Fruit fly (Drosophila melanogaster) whole organism, prepupa: ENCODE data around the gene Sgp.

ENCODE experiments used
- Blimp-1 ChIP-seq: fragments of 200-800 bp; sonication (Bioruptor generic); optimal IDR thresholded peaks from 3 replicates; lab custom pipeline; 2017; ENCODE audit warnings: missing biosample characterization, missing genetic modification characterization, mild to moderate bottlenecking, moderate library complexity, missing genetic modification reagents
- CG10669 ChIP-seq: fragments of 200-800 bp; sonication (Bioruptor generic); optimal IDR thresholded peaks from 3 replicates; lab custom pipeline; 2018; ENCODE audit warnings: missing biosample characterization, mild to moderate bottlenecking, missing genetic modification characterization, moderate library complexity
- CG11762 ChIP-seq: fragments of 200-800 bp; sonication (Bioruptor generic); optimal IDR thresholded peaks from 3 replicates; lab custom pipeline; 2016; ENCODE audit warnings: missing biosample characterization, missing genetic modification characterization; ENCODE audit not compliant: insufficient read depth
- CG15336 ChIP-seq: fragments of 200-800 bp; sonication (Bioruptor generic); IDR thresholded peaks from 2 replicates; pipeline ENCODE4 v1.3.6; 2022; ENCODE audit warnings: missing biosample characterization, missing genetic modification characterization
- CG3032 ChIP-seq: fragments of 200-800 bp; optimal IDR thresholded peaks from 2 replicates; lab custom pipeline; 2019; ENCODE audit warnings: missing biosample characterization, mild to moderate bottlenecking, missing genetic modification characterization, moderate library complexity
- CG31627 ChIP-seq: fragments of 200-800 bp; sonication (Bioruptor generic); optimal IDR thresholded peaks from 3 replicates; lab custom pipeline; 2016; ENCODE audit warnings: missing biosample characterization, missing genetic modification characterization
- CG34406 ChIP-seq: fragments of 200-800 bp; sonication (Bioruptor generic); optimal IDR thresholded peaks from 3 replicates; lab custom pipeline; 2016; ENCODE audit warnings: missing biosample characterization, missing genetic modification characterization
- CG3919 ChIP-seq: fragments of 200-800 bp; sonication (Bioruptor generic); optimal IDR thresholded peaks from 3 replicates; lab custom pipeline; 2016; ENCODE audit warnings: missing biosample characterization, missing genetic modification characterization
- CG6163 ChIP-seq: fragments of 200-800 bp; sonication (Bioruptor generic); IDR thresholded peaks from 3 replicates; pipeline ENCODE4 v1.3.6; 2022; ENCODE audit warnings: missing biosample characterization, missing genetic modification characterization
- CG6276 ChIP-seq: fragments of 200-800 bp; sonication (Bioruptor generic); optimal IDR thresholded peaks from 2 replicates; lab custom pipeline; 2017; ENCODE audit warnings: missing biosample characterization, mild to moderate bottlenecking, missing genetic modification characterization
- CG6792 ChIP-seq: fragments of 200-800 bp; sonication (Bioruptor generic); optimal IDR thresholded peaks from 3 replicates; lab custom pipeline; 2016; ENCODE audit warnings: missing biosample characterization, missing genetic modification characterization
- CG6808 ChIP-seq: fragments of 200-800 bp; sonication (Bioruptor generic); optimal IDR thresholded peaks from 3 replicates; lab custom pipeline; 2017; ENCODE audit warnings: missing biosample characterization, missing genetic modification characterization, mild to moderate bottlenecking, moderate library complexity, missing genetic modification reagents
- CG6854 ChIP-seq: fragments of 200-800 bp; sonication (Bioruptor generic); optimal IDR thresholded peaks from 2 replicates; lab custom pipeline; 2017; ENCODE audit warnings: missing biosample characterization, mild to moderate bottlenecking, missing genetic modification characterization
- CG7368 ChIP-seq: fragments of 200-800 bp; sonication (Bioruptor generic); optimal IDR thresholded peaks from 3 replicates; lab custom pipeline; 2016; ENCODE audit warnings: missing biosample characterization, missing genetic modification characterization
- CG8119 ChIP-seq: fragments of 200-800 bp; sonication (Bioruptor generic); IDR thresholded peaks from 3 replicates; pipeline ENCODE4 v1.3.6; 2022; ENCODE audit warnings: missing biosample characterization, missing genetic modification characterization
- CG8319 ChIP-seq: fragments of 200-800 bp; sonication (Bioruptor generic); optimal IDR thresholded peaks from 3 replicates; lab custom pipeline; 2016; ENCODE audit warnings: missing biosample characterization, missing genetic modification characterization
- CG8632 ChIP-seq: fragments of 200-800 bp; sonication (Bioruptor generic); optimal IDR thresholded peaks from 3 replicates; lab custom pipeline; 2016; ENCODE audit warnings: missing biosample characterization, missing genetic modification characterization
- Eip78C ChIP-seq: fragments of 200-800 bp; sonication (Bioruptor generic); peaks from one replicate; lab custom pipeline; 2016; ENCODE audit warnings: missing biosample characterization, missing genetic modification characterization
- Eip93F ChIP-seq: fragments of 200-800 bp; sonication (Bioruptor generic); optimal IDR thresholded peaks from 2 replicates; lab custom pipeline; 2016; ENCODE audit warnings: missing biosample characterization, mild to moderate bottlenecking, missing genetic modification characterization
- Ets96B ChIP-seq: fragments of 200-800 bp; optimal IDR thresholded peaks from 2 replicates; lab custom pipeline; 2019; ENCODE audit warnings: missing biosample characterization, mild to moderate bottlenecking, missing genetic modification characterization, moderate library complexity
- Lpt ChIP-seq: fragments of 200-800 bp; sonication (Bioruptor generic); optimal IDR thresholded peaks from 3 replicates; lab custom pipeline; 2016; ENCODE audit warnings: missing biosample characterization, missing genetic modification characterization
- Met ChIP-seq: fragments of 200-800 bp; sonication (Bioruptor generic); optimal IDR thresholded peaks from 3 replicates; lab custom pipeline; 2016; ENCODE audit warnings: missing biosample characterization, missing genetic modification characterization
- OdsH ChIP-seq: fragments of 200-800 bp; sonication (Bioruptor generic); optimal IDR thresholded peaks from 3 replicates; lab custom pipeline; 2016; ENCODE audit warnings: missing biosample characterization, missing genetic modification characterization
- Sox102F ChIP-seq: fragments of 200-800 bp; sonication (Bioruptor generic); optimal IDR thresholded peaks from 2 replicates; lab custom pipeline; 2016; ENCODE audit warnings: missing biosample characterization, mild to moderate bottlenecking, missing genetic modification characterization
- Sox14 ChIP-seq: fragments of 200-800 bp; sonication (Bioruptor generic); optimal IDR thresholded peaks from 3 replicates; lab custom pipeline; 2016; ENCODE audit warnings: missing biosample characterization, missing genetic modification characterization
- Sox15 ChIP-seq: fragments of 200-800 bp; sonication (Bioruptor generic); optimal IDR thresholded peaks from 3 replicates; lab custom pipeline; 2016; ENCODE audit warnings: missing biosample characterization, missing genetic modification characterization
- achi ChIP-seq: fragments of 200-800 bp; sonication (Bioruptor generic); optimal IDR thresholded peaks from 3 replicates; lab custom pipeline; 2016; ENCODE audit warnings: missing biosample characterization, missing genetic modification characterization
- cyc ChIP-seq: fragments of 200-800 bp; sonication (Bioruptor generic); optimal IDR thresholded peaks from 3 replicates; lab custom pipeline; 2016; ENCODE audit warnings: missing biosample characterization, missing genetic modification characterization
- dac ChIP-seq: fragments of 200-800 bp; sonication (Bioruptor generic); optimal IDR thresholded peaks from 2 replicates; lab custom pipeline; 2017; ENCODE audit warnings: missing biosample characterization, mild to moderate bottlenecking, missing genetic modification characterization
- eg ChIP-seq: fragments of 200-800 bp; sonication (Bioruptor generic); IDR thresholded peaks from 3 replicates; pipeline ENCODE4 v1.3.6; 2022; ENCODE audit warnings: missing biosample characterization, missing genetic modification characterization
- esn ChIP-seq: fragments of 200-800 bp; sonication (Bioruptor generic); optimal IDR thresholded peaks from 2 replicates; lab custom pipeline; 2016; ENCODE audit warnings: missing biosample characterization, mild to moderate bottlenecking, missing genetic modification characterization, moderate library complexity
- fd85E ChIP-seq: fragments of 200-800 bp; sonication (Bioruptor generic); optimal IDR thresholded peaks from 3 replicates; lab custom pipeline; 2016; ENCODE audit warnings: missing biosample characterization, missing genetic modification characterization
- fkh ChIP-seq: fragments of 200-800 bp; sonication (Bioruptor generic); optimal IDR thresholded peaks from 3 replicates; lab custom pipeline; 2017; ENCODE audit warnings: missing biosample characterization, mild to moderate bottlenecking, missing genetic modification characterization, moderate library complexity
- pdm3 ChIP-seq: fragments of 200-800 bp; sonication (Bioruptor generic); optimal IDR thresholded peaks from 3 replicates; lab custom pipeline; 2016; ENCODE audit warnings: missing biosample characterization, missing genetic modification characterization
- spab ChIP-seq: fragments of 200-800 bp; sonication (Bioruptor generic); optimal IDR thresholded peaks from 2 replicates; lab custom pipeline; 2017; ENCODE audit warnings: missing biosample characterization, mild to moderate bottlenecking, missing genetic modification characterization, missing genetic modification reagents
- ss ChIP-seq, 2 experiments: fragments of 200-800 bp; sonication (Bioruptor generic); optimal IDR thresholded peaks; 2 replicates in 1 of 2; 3 replicates in 1 of 2; lab custom pipeline; 2017 to 2018; ENCODE audit warnings: mild to moderate bottlenecking in 2 of 2, missing biosample characterization in 2 of 2, missing genetic modification characterization in 2 of 2, moderate library complexity in 1 of 2
- svp ChIP-seq: fragments of 200-800 bp; sonication (Bioruptor generic); peaks from one replicate; lab custom pipeline; 2016; ENCODE audit warnings: missing biosample characterization, missing genetic modification characterization

Sgp gene

dm6 chr2L:8543102-8543501, 23.6 kb downstream of the Sgp start (continued):
- TF ChIP-seq dac (GFP tag; lab: Kevin White, UChicago): no peak
- TF ChIP-seq spab (GFP tag; lab: Kevin White, UChicago): no peak
- TF ChIP-seq CG31627 (GFP tag; lab: Kevin White, UChicago): no peak
- TF ChIP-seq fd85E (GFP tag; lab: Kevin White, UChicago): no peak
- no peak for TF ChIP-seq Lpt (GFP tag; lab: Kevin White, UChicago)
- TF ChIP-seq Ets96B: no peak
- TF ChIP-seq CG3032 (tag; lab: Kevin White, UChicago): no peak
- TF ChIP-seq, all 60 proteins: peak for 11

- TF ChIP-seq CG8632 (GFP tag; lab: Kevin White, UChicago): no peak
- TF ChIP-seq dac (GFP tag; lab: Kevin White, UChicago): no peak
- TF ChIP-seq spab (GFP tag; lab: Kevin White, UChicago): no peak
- peak in 1 of 2 experiments; percentile 12 for TF ChIP-seq ss (GFP tag; optimal IDR thresholded peaks at IDR 0.05; lab: Kevin White, UChicago)
- peak; percentile 25 for TF ChIP-seq Sox102F (GFP tag; lab: Kevin White, UChicago)
- TF ChIP-seq CG8119 (GFP tag; lab: Robert Waterston, UW): peak; percentile 25; the same call in 1 of the 3 replicates
- peak; percentile 4 for TF ChIP-seq CG6854
- peak; percentile 47 for TF ChIP-seq svp (GFP tag; lab: Kevin White, UChicago)
- peak; percentile 6 for TF ChIP-seq CG6276 (GFP tag; lab: Kevin White, UChicago)
- TF ChIP-seq CG6163 (GFP tag; lab: Robert Waterston, UW): peak; percentile 70; the same call in 2 of the 3 replicates
- peak; percentile 40 for TF ChIP-seq Eip78C (GFP tag; lab: Kevin White, UChicago)
- peak; percentile 44; the same call in 1 of the 2 replicates for TF ChIP-seq CG15336 (GFP tag; lab: Robert Waterston, UW)
These were observed 24.4 kb downstream of the Sgp start for dm6 chr2L:8543731-8544359.

- TF ChIP-seq Sox15 (GFP tag; lab: Kevin White, UChicago) (no peak), CG11762 (GFP tag; lab: Kevin White, UChicago) (no peak), fkh (no peak), CG6163 (GFP tag; lab: Robert Waterston, UW) (no peak), CG8119 (GFP tag; lab: Robert Waterston, UW) (no peak), Eip93F (GFP tag; lab: Kevin White, UChicago) (no peak)
These were observed 25.1 kb downstream of the Sgp start for dm6 chr2L:8544636-8545035.

dm6 chr2L:8545393-8546100, 26.1 kb downstream of the Sgp start:
- TF ChIP-seq cyc (GFP tag; lab: Kevin White, UChicago) (no peak), CG8632 (GFP tag; lab: Kevin White, UChicago) (no peak), svp (GFP tag; lab: Kevin White, UChicago) (peak; percentile 42), CG7368 (no peak), CG6808 (GFP tag; lab: Kevin White, UChicago) (no peak), CG10669 (GFP tag; lab: Kevin White, UChicago) (no peak), CG8319 (GFP tag; lab: Kevin White, UChicago) (no peak), CG3919 (GFP tag; lab: Kevin White, UChicago) (no peak), achi (no peak), pdm3 (GFP tag; lab: Kevin White, UChicago) (no peak), Blimp-1 (GFP tag; lab: Kevin White, UChicago) (no peak), Sox14 (GFP tag; lab: Kevin White, UChicago) (peak; percentile 42), CG6792 (GFP tag; lab: Kevin White, UChicago) (no peak), OdsH (no peak), fkh (peak; percentile 27), Lpt (GFP tag; lab: Kevin White, UChicago) (no peak), esn (peak; percentile 5), eg (GFP tag; lab: Robert Waterston, UW) (no peak), CG31627 (GFP tag; lab: Kevin White, UChicago) (peak; percentile 3), CG34406 (GFP tag; lab: Kevin White, UChicago) (no peak), Met (GFP tag; lab: Kevin White, UChicago) (no peak)
